Worm (Caenorhabditis elegans) whole organism, L3 larva: ENCODE data around the gene F48E8.4.

Experiments used
- ama-1 ChIP-seq: fragments of 150-350 bp; optimal IDR thresholded peaks from 2 replicates; lab custom pipeline; 2018
- ceh-16 ChIP-seq: sonication (generic microtip); optimal IDR thresholded peaks from 2 replicates; lab custom pipeline; 2017; ENCODE audit warnings: missing biosample characterization, missing genetic modification characterization
- ceh-82 ChIP-seq: fragments of 150-350 bp; optimal IDR thresholded peaks from 2 replicates; lab custom pipeline; 2014; ENCODE audit warnings: missing biosample characterization, missing genetic modification characterization
- daf-12 ChIP-seq: fragments of 150-350 bp; optimal IDR thresholded peaks from 2 replicates; lab custom pipeline; 2014; ENCODE audit warnings: missing biosample characterization, missing genetic modification reagents, missing genetic modification characterization
- elt-1 ChIP-seq: fragments of 150-350 bp; optimal IDR thresholded peaks from 2 replicates; lab custom pipeline; 2014; ENCODE audit warnings: missing biosample characterization, missing genetic modification characterization
- elt-2 ChIP-seq: sonication (generic microtip); optimal IDR thresholded peaks from 2 replicates; lab custom pipeline; 2016; ENCODE audit warnings: missing genetic modification reagents, mild to moderate bottlenecking, missing genetic modification characterization, missing compliant biosample characterization
- elt-3 ChIP-seq, 3 experiments: fragments of 150-350 bp in 1 of 3; sonication (generic microtip) in 2 of 3; optimal IDR thresholded peaks; 2 replicates in 2 of 3; 4 replicates in 1 of 3; lab custom pipeline; 2014 to 2017; ENCODE audit warnings: missing biosample characterization in 3 of 3, missing genetic modification characterization in 3 of 3
- eor-1 ChIP-seq, 2 experiments: fragments of 150-350 bp; optimal IDR thresholded peaks; 2 replicates each; lab custom pipeline; 2014 to 2018; ENCODE audit warnings: missing biosample characterization in 2 of 2, missing genetic modification characterization in 2 of 2
- fkh-10 ChIP-seq: sonication (generic microtip); optimal IDR thresholded peaks from 2 replicates; lab custom pipeline; 2017; ENCODE audit warnings: missing biosample characterization, missing genetic modification reagents, missing genetic modification characterization
- fkh-2 ChIP-seq: fragments of 150-350 bp; optimal IDR thresholded peaks from 2 replicates; lab custom pipeline; 2014; ENCODE audit warnings: missing biosample characterization, missing genetic modification reagents, missing genetic modification characterization
- hmg-11 ChIP-seq: sonication (generic microtip); optimal IDR thresholded peaks from 2 replicates; lab custom pipeline; 2016; ENCODE audit warnings: missing genetic modification characterization, missing compliant biosample characterization
- lin-39 ChIP-seq: fragments of 150-350 bp; optimal IDR thresholded peaks from 2 replicates; lab custom pipeline; 2018; ENCODE audit warnings: missing biosample characterization, missing genetic modification reagents, missing genetic modification characterization
- lsy-12 ChIP-seq: sonication (generic microtip); optimal IDR thresholded peaks from 2 replicates; lab custom pipeline; 2016; ENCODE audit warnings: mild to moderate bottlenecking, missing genetic modification characterization, missing compliant biosample characterization
- mdl-1 ChIP-seq: fragments of 150-350 bp; optimal IDR thresholded peaks from 2 replicates; lab custom pipeline; 2014; ENCODE audit warnings: missing biosample characterization, missing genetic modification characterization
- mml-1 ChIP-seq: fragments of 150-350 bp; sonication (generic microtip); optimal IDR thresholded peaks from 3 replicates; lab custom pipeline; 2014; ENCODE audit warnings: missing biosample characterization, missing genetic modification characterization
- nhr-28 ChIP-seq: fragments of 150-350 bp; optimal IDR thresholded peaks from 2 replicates; lab custom pipeline; 2014; ENCODE audit warnings: missing biosample characterization, missing genetic modification characterization
- nhr-43 ChIP-seq: sonication (generic microtip); optimal IDR thresholded peaks from 2 replicates; lab custom pipeline; 2016; ENCODE audit warnings: mild to moderate bottlenecking, missing genetic modification characterization, missing compliant biosample characterization; ENCODE audit not compliant: poor library complexity, severe bottlenecking
- nhr-76 ChIP-seq: fragments of 150-350 bp; sonication (generic microtip); optimal IDR thresholded peaks from 5 replicates; lab custom pipeline; 2014; ENCODE audit warnings: missing biosample characterization, missing genetic modification characterization
- nhr-77 ChIP-seq: fragments of 150-350 bp; optimal IDR thresholded peaks from 2 replicates; lab custom pipeline; 2014; ENCODE audit warnings: missing biosample characterization, missing genetic modification characterization
- pha-4 ChIP-seq: fragments of 150-350 bp; optimal IDR thresholded peaks from 2 replicates; lab custom pipeline; 2014; ENCODE audit warnings: missing biosample characterization, missing genetic modification reagents, missing genetic modification characterization
- pqm-1 ChIP-seq: fragments of 150-350 bp; optimal IDR thresholded peaks from 2 replicates; lab custom pipeline; 2017; ENCODE audit warnings: missing biosample characterization, missing genetic modification characterization, inconsistent platforms
- unc-62 ChIP-seq: fragments of 150-350 bp; sonication (generic microtip); optimal IDR thresholded peaks from 4 replicates; lab custom pipeline; 2014; ENCODE audit warnings: missing biosample characterization, missing genetic modification reagents, missing genetic modification characterization
- ztf-4 ChIP-seq: fragments of 150-350 bp; optimal IDR thresholded peaks from 2 replicates; lab custom pipeline; 2014; ENCODE audit warnings: missing biosample characterization, missing genetic modification characterization

The F48E8.4 gene

DNA sequence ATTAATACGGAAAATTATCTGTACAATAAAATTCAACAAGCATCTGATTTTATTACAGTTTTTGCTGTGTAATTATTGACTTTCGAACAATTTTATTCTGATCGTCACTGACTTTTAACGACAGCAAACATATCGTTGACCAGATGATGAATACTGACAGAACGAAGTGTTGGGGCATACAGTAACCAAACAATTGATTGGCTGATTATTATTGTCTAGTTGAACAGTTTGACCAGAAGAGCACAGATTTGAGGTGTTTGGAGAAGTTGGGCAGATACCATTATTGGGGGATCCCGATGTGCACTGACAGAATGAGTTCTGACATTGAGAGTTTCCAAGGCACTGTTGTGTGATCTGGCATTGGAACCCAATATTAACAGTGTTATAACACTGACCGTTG lies 53.5 kb downstream of the F48E8.4 start:
- TF ChIP-seq ztf-4 (tag; lab: Kevin White, UChicago) (no peak), ceh-82 (tag; lab: Kevin White, UChicago) (no peak), nhr-43 (tag; lab: Kevin White, UChicago) (no peak), elt-2 (tag; lab: Kevin White, UChicago) (no peak), fkh-10 (GFP tag; lab: Kevin White, UChicago) (no peak), fkh-2 (tag; lab: Kevin White, UChicago) (no peak)

DNA sequence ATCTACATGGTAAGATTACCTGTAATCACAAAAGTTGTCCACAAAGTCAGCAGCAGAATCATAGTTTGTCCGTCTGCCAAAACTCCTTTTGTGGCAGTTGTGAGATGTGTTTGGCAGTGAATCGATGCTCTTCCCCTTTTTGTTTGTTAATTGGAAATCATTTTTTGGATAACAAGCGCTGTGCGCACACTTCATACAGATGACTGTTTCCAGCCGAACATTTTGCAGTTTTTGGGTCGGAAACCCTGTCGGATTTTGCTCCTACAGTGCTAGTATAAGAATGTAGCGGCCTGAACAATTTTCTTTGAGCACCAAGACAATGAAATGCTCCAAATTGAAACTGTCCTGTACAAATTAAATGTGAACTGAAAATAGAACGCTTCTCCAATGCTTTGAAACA lies 55.3 kb downstream of the F48E8.4 start, which contains the start of gene D1044.7:
Gene D1044.7, minus strand, starts transcription at position 101 of the 400 bp plus-strand sequence.
- TF ChIP-seq pha-4 (tag; lab: Kevin White, UChicago) (no peak), mdl-1 (tag; lab: Kevin White, UChicago) (no peak), elt-1 (tag; lab: Kevin White, UChicago) (no peak), nhr-28 (no peak), ceh-16 (tag; lab: Kevin White, UChicago) (no peak), eor-1 (tag; optimal IDR thresholded peaks at IDR 0.05; lab: Kevin White, UChicago) (no peak), fkh-2 (tag; lab: Kevin White, UChicago) (no peak), ama-1 (lab: Kevin White, UChicago) (no peak), mml-1 (tag; lab: Kevin White, UChicago) (no peak), pqm-1 (tag; lab: Kevin White, UChicago) (no peak), lsy-12 (no peak), nhr-43 (tag; lab: Kevin White, UChicago) (no peak), elt-3 (tag; optimal IDR thresholded peaks at IDR 0.05; lab: Kevin White, UChicago) (no peak), unc-62 (GFP tag; lab: Kevin White, UChicago) (no peak), nhr-76 (tag; lab: Kevin White, UChicago) (no peak), nhr-77 (tag; lab: Kevin White, UChicago) (no peak), ztf-4 (tag; lab: Kevin White, UChicago) (no peak), daf-12 (tag; lab: Kevin White, UChicago) (no peak), lin-39 (tag; lab: Kevin White, UChicago) (no peak), hmg-11 (tag; lab: Kevin White, UChicago) (no peak)
